Worm (Caenorhabditis elegans): ENCODE measurements around the gene C53B4.3.

ce11 chrIV:9020840-9021239 is 47.3 kb upstream of the C53B4.3 start, which contains the start of gene C53D6.4:
- TF ChIP-seq klf-2 (GFP tag; conservative IDR thresholded peaks at IDR 0.05) (no peak), med-1 (GFP tag; optimal IDR thresholded peaks at IDR 0.05; ENCODE audit: insufficient read depth) (no peak), T22C8.4 (GFP tag; IDR thresholded peaks at IDR 0.05) (no peak), cog-1 (tag; optimal IDR thresholded peaks at IDR 0.05) (no peak), ref-1 (GFP tag; conservative IDR thresholded peaks at IDR 0.05) (no peak), tab-1 (GFP tag; IDR thresholded peaks at IDR 0.05) (no peak), flt-1 (GFP tag; IDR thresholded peaks at IDR 0.05) (no peak)
